Fruit fly (Drosophila melanogaster): ENCODE measurements around the gene tst.

Gene tst

dm6 chr3R:23760219-23761018 lies 12.2 kb downstream of the tst start, which contains the start of gene SdhD:
TSS of gene SdhD (minus strand) at chr3R:23760600.
- TF ChIP-seq CG8478 (optimal IDR thresholded peaks at IDR 0.05): no peak

- TF ChIP-seq psq (optimal IDR thresholded peaks at IDR 0.05): no peak
- TF ChIP-seq EcR (GFP tag; optimal IDR thresholded peaks at IDR 0.05): no peak
These were observed 14.6 kb downstream of the tst start, which contains the start of the genes PTPMT1 and Hrd3 for dm6 chr3R:23757912-23758607. TSS of gene PTPMT1 (plus strand) at chr3R:23758339. TSS of gene Hrd3 (minus strand) at chr3R:23758557.

- no peak for TF ChIP-seq pan (optimal IDR thresholded peaks at IDR 0.05)
- TF ChIP-seq psq (optimal IDR thresholded peaks at IDR 0.05): no peak
- no peak for TF ChIP-seq Dll (optimal IDR thresholded peaks at IDR 0.05)
- no peak for TF ChIP-seq EcR (GFP tag; optimal IDR thresholded peaks at IDR 0.05)
- TF ChIP-seq usp (GFP tag; optimal IDR thresholded peaks at IDR 0.05): no peak
These were observed 19.9 kb downstream of the tst start, which contains the start of the genes RanBP3 and Rpt5 for dm6 chr3R:23752728-23753127. TSS of gene RanBP3 (minus strand) at chr3R:23752834. TSS of gene Rpt5 (plus strand) at chr3R:23752876.

dm6 chr3R:23747446-23747845 lies 25.2 kb downstream of the tst start:
- TF ChIP-seq CG8478 (optimal IDR thresholded peaks at IDR 0.05) (no peak), EcR (GFP tag; optimal IDR thresholded peaks at IDR 0.05) (no peak), pan (optimal IDR thresholded peaks at IDR 0.05) (no peak), usp (GFP tag; optimal IDR thresholded peaks at IDR 0.05) (no peak), Dll (optimal IDR thresholded peaks at IDR 0.05) (no peak), psq (optimal IDR thresholded peaks at IDR 0.05) (no peak)

dm6 chr3R:23740968-23741367 lies 31.7 kb downstream of the tst start:
- TF ChIP-seq EcR (GFP tag; optimal IDR thresholded peaks at IDR 0.05) (no peak), usp (GFP tag; optimal IDR thresholded peaks at IDR 0.05) (no peak), Dll (optimal IDR thresholded peaks at IDR 0.05) (no peak), pan (optimal IDR thresholded peaks at IDR 0.05) (no peak), CG8478 (optimal IDR thresholded peaks at IDR 0.05) (no peak), psq (optimal IDR thresholded peaks at IDR 0.05) (no peak)

- TF ChIP-seq usp (GFP tag; optimal IDR thresholded peaks at IDR 0.05) (no peak), Dll (optimal IDR thresholded peaks at IDR 0.05) (no peak), EcR (GFP tag; optimal IDR thresholded peaks at IDR 0.05) (no peak), psq (optimal IDR thresholded peaks at IDR 0.05) (no peak), CG8478 (optimal IDR thresholded peaks at IDR 0.05) (no peak), pan (optimal IDR thresholded peaks at IDR 0.05) (no peak)
These were observed 34.7 kb downstream of the tst start for dm6 chr3R:23737676-23738574.

dm6 chr3R:23736365-23736764 lies 36.3 kb downstream of the tst start:
- TF ChIP-seq CG8478 (optimal IDR thresholded peaks at IDR 0.05) (no peak), EcR (GFP tag; optimal IDR thresholded peaks at IDR 0.05) (no peak), usp (GFP tag; optimal IDR thresholded peaks at IDR 0.05) (no peak)

- TF ChIP-seq CG8478 (optimal IDR thresholded peaks at IDR 0.05) (no peak), psq (optimal IDR thresholded peaks at IDR 0.05) (no peak), usp (GFP tag; optimal IDR thresholded peaks at IDR 0.05) (no peak), Dll (optimal IDR thresholded peaks at IDR 0.05) (no peak), EcR (GFP tag; optimal IDR thresholded peaks at IDR 0.05) (no peak), pan (optimal IDR thresholded peaks at IDR 0.05) (no peak)
These were observed 37.0 kb downstream of the tst start for dm6 chr3R:23735648-23736047.

dm6 chr3R:23734573-23735404 lies 37.9 kb downstream of the tst start:
- no peak for TF ChIP-seq Dll (optimal IDR thresholded peaks at IDR 0.05)
- no peak for TF ChIP-seq usp (GFP tag; optimal IDR thresholded peaks at IDR 0.05)
- TF ChIP-seq EcR (GFP tag; optimal IDR thresholded peaks at IDR 0.05): no peak

dm6 chr3R:23733771-23734170 lies 38.9 kb downstream of the tst start:
- TF ChIP-seq EcR (GFP tag; optimal IDR thresholded peaks at IDR 0.05): no peak
- TF ChIP-seq pan (optimal IDR thresholded peaks at IDR 0.05): no peak
- no peak for TF ChIP-seq psq (optimal IDR thresholded peaks at IDR 0.05)
- TF ChIP-seq Dll (optimal IDR thresholded peaks at IDR 0.05): no peak
- TF ChIP-seq CG8478 (optimal IDR thresholded peaks at IDR 0.05): no peak
- no peak for TF ChIP-seq usp (GFP tag; optimal IDR thresholded peaks at IDR 0.05)

dm6 chr3R:23732990-23733512 lies 39.6 kb downstream of the tst start, which contains the start of the genes Hmgcr and Rpn9:
TSS of gene Hmgcr (plus strand) at chr3R:23733324.
TSS of gene Rpn9 (minus strand) at chr3R:23733462.
- TF ChIP-seq Dll (optimal IDR thresholded peaks at IDR 0.05) (no peak), psq (optimal IDR thresholded peaks at IDR 0.05) (no peak), EcR (GFP tag; optimal IDR thresholded peaks at IDR 0.05) (no peak), CG8478 (optimal IDR thresholded peaks at IDR 0.05) (no peak), usp (GFP tag; optimal IDR thresholded peaks at IDR 0.05) (no peak), pan (optimal IDR thresholded peaks at IDR 0.05) (no peak)
